Worm (Caenorhabditis elegans) whole organism, young adult: Measurements from ENCODE around the gene EEED8.18.

Source experiments
- B0035.1 ChIP-seq: sonication (generic microtip); optimal IDR thresholded peaks from 2 replicates; lab custom pipeline; 2016; ENCODE audit warnings: missing genetic modification characterization, mild to moderate bottlenecking, missing compliant biosample characterization, missing genotype, missing genetic modification reagents
- C17E4.6 ChIP-seq: fragments of 200-800 bp; sonication (Bioruptor generic); IDR thresholded peaks from 2 replicates; pipeline ENCODE4 v1.3.6; 2022; ENCODE audit warnings: missing genetic modification reagents, missing genetic modification characterization, missing compliant biosample characterization
- ZK185.1 ChIP-seq: sonication (generic microtip); optimal IDR thresholded peaks from 2 replicates; lab custom pipeline; 2016; ENCODE audit warnings: mild to moderate bottlenecking, missing genetic modification characterization, missing compliant biosample characterization; ENCODE audit not compliant: poor library complexity, severe bottlenecking
- attf-5 ChIP-seq: fragments of 200-800 bp; sonication (Bioruptor generic); optimal IDR thresholded peaks from 2 replicates; lab custom pipeline; 2018; ENCODE audit warnings: mild to moderate bottlenecking, missing genetic modification characterization, missing compliant biosample characterization
- dpl-1 ChIP-seq: fragments of 150-350 bp; optimal IDR thresholded peaks from 2 replicates; lab custom pipeline; 2014; ENCODE audit warnings: missing biosample characterization, missing genetic modification reagents, missing genetic modification characterization
- ets-4 ChIP-seq: fragments of 200-800 bp; sonication (Bioruptor generic); optimal IDR thresholded peaks from 2 replicates; lab custom pipeline; 2018; ENCODE audit warnings: mild to moderate bottlenecking, missing genetic modification characterization, missing compliant biosample characterization
- nfya-1 ChIP-seq: sonication (generic microtip); optimal IDR thresholded peaks from 2 replicates; lab custom pipeline; 2017; ENCODE audit warnings: antibody characterized with exemption, missing compliant biosample characterization, missing genetic modification characterization, borderline replicate concordance; ENCODE audit not compliant: insufficient read depth
- nhr-90 ChIP-seq: sonication (generic microtip); optimal IDR thresholded peaks from 2 replicates; lab custom pipeline; 2016; ENCODE audit warnings: missing genotype, mild to moderate bottlenecking, missing genetic modification characterization, missing compliant biosample characterization
- sea-2 ChIP-seq: fragments of 200-800 bp; sonication (Bioruptor generic); IDR thresholded peaks from 2 replicates; pipeline ENCODE4 v1.3.6; 2022; ENCODE audit warnings: missing genetic modification characterization, missing compliant biosample characterization
- snpc-1.3 ChIP-seq: sonication (generic microtip); optimal IDR thresholded peaks from 2 replicates; lab custom pipeline; 2017; ENCODE audit warnings: missing genetic modification characterization, mild to moderate bottlenecking, missing compliant biosample characterization, antibody characterized with exemption, moderate library complexity, missing genotype, missing genetic modification reagents; ENCODE audit not compliant: insufficient read depth
- snpc-3.4 ChIP-seq: sonication (generic microtip); optimal IDR thresholded peaks from 2 replicates; lab custom pipeline; 2017; ENCODE audit warnings: missing genetic modification characterization, mild to moderate bottlenecking, missing compliant biosample characterization, antibody characterized with exemption, moderate library complexity, missing genotype, missing genetic modification reagents
- snpc-4 ChIP-seq, 5 experiments: fragments of 150-350 bp in 1 of 5; sonication (generic microtip) in 4 of 5; optimal IDR thresholded peaks; 2 replicates each; lab custom pipeline; 2014 to 2018; ENCODE audit warnings: missing genetic modification characterization in 5 of 5, missing biosample characterization in 3 of 5, antibody characterized with exemption in 2 of 5, mild to moderate bottlenecking in 2 of 5, missing compliant biosample characterization in 2 of 5, missing genotype in 2 of 5, moderate library complexity in 2 of 5, missing genetic modification reagents in 1 of 5
- unc-130 ChIP-seq: sonication (generic microtip); optimal IDR thresholded peaks from 2 replicates; lab custom pipeline; 2016; ENCODE audit warnings: missing genetic modification reagents, missing genetic modification characterization, missing compliant biosample characterization
- unc-62 ChIP-seq: fragments of 150-350 bp; optimal IDR thresholded peaks from 2 replicates; lab custom pipeline; 2014; ENCODE audit warnings: missing biosample characterization, missing genetic modification reagents, missing genetic modification characterization

DNA sequence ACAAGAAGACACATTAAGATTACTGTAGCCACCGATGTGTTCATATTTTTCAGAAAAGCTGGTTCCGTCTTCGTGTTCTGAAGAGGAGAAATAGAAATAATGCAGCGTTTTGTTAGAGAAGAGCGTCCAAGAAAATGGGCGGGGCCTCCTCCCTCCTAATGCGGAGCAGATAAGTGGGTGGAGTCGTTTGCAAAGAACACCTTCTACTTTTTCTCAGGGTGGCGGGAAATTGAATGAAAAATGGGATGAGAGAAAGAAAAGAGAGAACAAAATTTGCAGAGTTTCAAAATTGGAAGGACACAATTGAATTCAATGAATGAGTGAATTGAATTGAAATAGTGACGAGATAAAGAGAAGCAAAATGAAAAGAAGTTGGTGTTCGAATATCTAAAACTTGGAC is 46.8 kb downstream of the EEED8.18 start, which contains the start of gene F09E5.16:
- TF ChIP-seq unc-130 (GFP tag; lab: Kevin White, UChicago) (no peak), snpc-4 (GFP tag; optimal IDR thresholded peaks at IDR 0.05; lab: Kevin White, UChicago) (no peak), snpc-4 (tag; optimal IDR thresholded peaks at IDR 0.05; lab: Kevin White, UChicago) (no peak), snpc-3.4 (tag; lab: Kevin White, UChicago) (no peak), unc-62 (no peak), dpl-1 (GFP tag; lab: Kevin White, UChicago) (no peak), ets-4 (GFP tag; lab: Kevin White, UChicago) (no peak), B0035.1 (tag; lab: Kevin White, UChicago) (no peak), ZK185.1 (tag; lab: Kevin White, UChicago) (no peak), sea-2 (GFP tag; lab: Robert Waterston, UW) (no peak), C17E4.6 (no peak), attf-5 (GFP tag; lab: Kevin White, UChicago) (no peak), nfya-1 (no peak), snpc-1.3 (tag; lab: Kevin White, UChicago) (no peak), nhr-90 (tag; lab: Kevin White, UChicago) (no peak)
